Fruit fly (Drosophila melanogaster) whole organism, prepupa: ENCODE results near the gene Syn.

Experiments
- Blimp-1 ChIP-seq: fragments of 200-800 bp; sonication (Bioruptor generic); optimal IDR thresholded peaks from 3 replicates; lab custom pipeline; 2017; ENCODE audit warnings: missing biosample characterization, missing genetic modification characterization, mild to moderate bottlenecking, moderate library complexity, missing genetic modification reagents
- CG10669 ChIP-seq: fragments of 200-800 bp; sonication (Bioruptor generic); optimal IDR thresholded peaks from 3 replicates; lab custom pipeline; 2018; ENCODE audit warnings: missing biosample characterization, mild to moderate bottlenecking, missing genetic modification characterization, moderate library complexity
- CG11294 ChIP-seq: fragments of 200-800 bp; sonication (Bioruptor generic); IDR thresholded peaks from 2 replicates; pipeline ENCODE4 v1.3.6; 2022; ENCODE audit warnings: missing biosample characterization, missing genetic modification characterization
- CG16779 ChIP-seq: fragments of 200-800 bp; sonication (Bioruptor generic); optimal IDR thresholded peaks from 3 replicates; lab custom pipeline; 2017; ENCODE audit warnings: missing biosample characterization, mild to moderate bottlenecking, missing genetic modification characterization
- CG3032 ChIP-seq: fragments of 200-800 bp; optimal IDR thresholded peaks from 2 replicates; lab custom pipeline; 2019; ENCODE audit warnings: missing biosample characterization, mild to moderate bottlenecking, missing genetic modification characterization, moderate library complexity
- CG31627 ChIP-seq: fragments of 200-800 bp; sonication (Bioruptor generic); optimal IDR thresholded peaks from 3 replicates; lab custom pipeline; 2016; ENCODE audit warnings: missing biosample characterization, missing genetic modification characterization
- CG32006 ChIP-seq: fragments of 200-800 bp; sonication (Bioruptor generic); optimal IDR thresholded peaks from 3 replicates; lab custom pipeline; 2017; ENCODE audit warnings: missing biosample characterization, mild to moderate bottlenecking, missing genetic modification characterization
- CG34406 ChIP-seq: fragments of 200-800 bp; sonication (Bioruptor generic); optimal IDR thresholded peaks from 3 replicates; lab custom pipeline; 2016; ENCODE audit warnings: missing biosample characterization, missing genetic modification characterization
- CG6163 ChIP-seq: fragments of 200-800 bp; sonication (Bioruptor generic); IDR thresholded peaks from 3 replicates; pipeline ENCODE4 v1.3.6; 2022; ENCODE audit warnings: missing biosample characterization, missing genetic modification characterization
- CG6276 ChIP-seq: fragments of 200-800 bp; sonication (Bioruptor generic); optimal IDR thresholded peaks from 2 replicates; lab custom pipeline; 2017; ENCODE audit warnings: missing biosample characterization, mild to moderate bottlenecking, missing genetic modification characterization
- CG6808 ChIP-seq: fragments of 200-800 bp; sonication (Bioruptor generic); optimal IDR thresholded peaks from 3 replicates; lab custom pipeline; 2017; ENCODE audit warnings: missing biosample characterization, missing genetic modification characterization, mild to moderate bottlenecking, moderate library complexity, missing genetic modification reagents
- CG6854 ChIP-seq: fragments of 200-800 bp; sonication (Bioruptor generic); optimal IDR thresholded peaks from 2 replicates; lab custom pipeline; 2017; ENCODE audit warnings: missing biosample characterization, mild to moderate bottlenecking, missing genetic modification characterization
- CG7368 ChIP-seq: fragments of 200-800 bp; sonication (Bioruptor generic); optimal IDR thresholded peaks from 3 replicates; lab custom pipeline; 2016; ENCODE audit warnings: missing biosample characterization, missing genetic modification characterization
- CG8119 ChIP-seq: fragments of 200-800 bp; sonication (Bioruptor generic); IDR thresholded peaks from 3 replicates; pipeline ENCODE4 v1.3.6; 2022; ENCODE audit warnings: missing biosample characterization, missing genetic modification characterization
- Eip78C ChIP-seq: fragments of 200-800 bp; sonication (Bioruptor generic); peaks from one replicate; lab custom pipeline; 2016; ENCODE audit warnings: missing biosample characterization, missing genetic modification characterization
- Ets96B ChIP-seq: fragments of 200-800 bp; optimal IDR thresholded peaks from 2 replicates; lab custom pipeline; 2019; ENCODE audit warnings: missing biosample characterization, mild to moderate bottlenecking, missing genetic modification characterization, moderate library complexity
- Hr38 ChIP-seq: sonication (Bioruptor generic); optimal IDR thresholded peaks from 2 replicates; lab custom pipeline; 2016; ENCODE audit warnings: missing biosample characterization, missing genetic modification characterization
- Hr4 ChIP-seq: fragments of 200-800 bp; sonication (Bioruptor generic); optimal IDR thresholded peaks from 3 replicates; lab custom pipeline; 2016; ENCODE audit warnings: missing biosample characterization, missing genetic modification characterization
- Smox ChIP-seq: fragments of 200-800 bp; sonication (Bioruptor generic); optimal IDR thresholded peaks from 3 replicates; lab custom pipeline; 2016; ENCODE audit warnings: missing biosample characterization, missing genetic modification characterization
- Sox102F ChIP-seq: fragments of 200-800 bp; sonication (Bioruptor generic); optimal IDR thresholded peaks from 2 replicates; lab custom pipeline; 2016; ENCODE audit warnings: missing biosample characterization, mild to moderate bottlenecking, missing genetic modification characterization
- Sox14 ChIP-seq: fragments of 200-800 bp; sonication (Bioruptor generic); optimal IDR thresholded peaks from 3 replicates; lab custom pipeline; 2016; ENCODE audit warnings: missing biosample characterization, missing genetic modification characterization
- Sox15 ChIP-seq: fragments of 200-800 bp; sonication (Bioruptor generic); optimal IDR thresholded peaks from 3 replicates; lab custom pipeline; 2016; ENCODE audit warnings: missing biosample characterization, missing genetic modification characterization
- cyc ChIP-seq: fragments of 200-800 bp; sonication (Bioruptor generic); optimal IDR thresholded peaks from 3 replicates; lab custom pipeline; 2016; ENCODE audit warnings: missing biosample characterization, missing genetic modification characterization
- dac ChIP-seq: fragments of 200-800 bp; sonication (Bioruptor generic); optimal IDR thresholded peaks from 2 replicates; lab custom pipeline; 2017; ENCODE audit warnings: missing biosample characterization, mild to moderate bottlenecking, missing genetic modification characterization
- eg ChIP-seq: fragments of 200-800 bp; sonication (Bioruptor generic); IDR thresholded peaks from 3 replicates; pipeline ENCODE4 v1.3.6; 2022; ENCODE audit warnings: missing biosample characterization, missing genetic modification characterization
- esn ChIP-seq: fragments of 200-800 bp; sonication (Bioruptor generic); optimal IDR thresholded peaks from 2 replicates; lab custom pipeline; 2016; ENCODE audit warnings: missing biosample characterization, mild to moderate bottlenecking, missing genetic modification characterization, moderate library complexity
- fd59A ChIP-seq: fragments of 200-800 bp; sonication (Bioruptor generic); optimal IDR thresholded peaks from 2 replicates; lab custom pipeline; 2017; ENCODE audit warnings: missing biosample characterization, mild to moderate bottlenecking, missing genetic modification characterization, missing genetic modification reagents
- fd85E ChIP-seq: fragments of 200-800 bp; sonication (Bioruptor generic); optimal IDR thresholded peaks from 3 replicates; lab custom pipeline; 2016; ENCODE audit warnings: missing biosample characterization, missing genetic modification characterization
- fkh ChIP-seq: fragments of 200-800 bp; sonication (Bioruptor generic); optimal IDR thresholded peaks from 3 replicates; lab custom pipeline; 2017; ENCODE audit warnings: missing biosample characterization, mild to moderate bottlenecking, missing genetic modification characterization, moderate library complexity
- lz ChIP-seq: fragments of 200-800 bp; sonication (Bioruptor generic); optimal IDR thresholded peaks from 3 replicates; lab custom pipeline; 2016; ENCODE audit warnings: missing biosample characterization, missing genetic modification characterization
- net ChIP-seq: fragments of 200-800 bp; sonication (Bioruptor generic); optimal IDR thresholded peaks from 3 replicates; lab custom pipeline; 2016; ENCODE audit warnings: missing biosample characterization, missing genetic modification characterization
- pdm3 ChIP-seq: fragments of 200-800 bp; sonication (Bioruptor generic); optimal IDR thresholded peaks from 3 replicates; lab custom pipeline; 2016; ENCODE audit warnings: missing biosample characterization, missing genetic modification characterization
- salr ChIP-seq, 2 experiments: fragments of 200-800 bp; sonication (Bioruptor generic); optimal IDR thresholded peaks; 3 replicates each; lab custom pipeline; 2016 to 2018; ENCODE audit warnings: missing biosample characterization in 2 of 2, missing genetic modification characterization in 2 of 2, mild to moderate bottlenecking in 1 of 2
- spab ChIP-seq: fragments of 200-800 bp; sonication (Bioruptor generic); optimal IDR thresholded peaks from 2 replicates; lab custom pipeline; 2017; ENCODE audit warnings: missing biosample characterization, mild to moderate bottlenecking, missing genetic modification characterization, missing genetic modification reagents
- ss ChIP-seq, 2 experiments: fragments of 200-800 bp; sonication (Bioruptor generic); optimal IDR thresholded peaks; 2 replicates in 1 of 2; 3 replicates in 1 of 2; lab custom pipeline; 2017 to 2018; ENCODE audit warnings: mild to moderate bottlenecking in 2 of 2, missing biosample characterization in 2 of 2, missing genetic modification characterization in 2 of 2, moderate library complexity in 1 of 2
- svp ChIP-seq: fragments of 200-800 bp; sonication (Bioruptor generic); peaks from one replicate; lab custom pipeline; 2016; ENCODE audit warnings: missing biosample characterization, missing genetic modification characterization
- topi ChIP-seq: fragments of 200-800 bp; sonication (Bioruptor generic); optimal IDR thresholded peaks from 3 replicates; lab custom pipeline; 2016; ENCODE audit warnings: missing biosample characterization, missing genetic modification characterization
- vri ChIP-seq: fragments of 200-800 bp; sonication (Bioruptor generic); optimal IDR thresholded peaks from 3 replicates; lab custom pipeline; 2016; ENCODE audit warnings: missing biosample characterization, mild to moderate bottlenecking, missing genetic modification characterization

The Syn gene

dm6 chr3R:10263972-10264536, 73.6 kb downstream of the Syn start, which contains the start of gene Nuak (continued):
- no peak for TF ChIP-seq CG8119 (GFP tag; lab: Robert Waterston, UW)
- no peak for TF ChIP-seq eg (GFP tag; lab: Robert Waterston, UW)
- TF ChIP-seq fd59A (GFP tag; lab: Kevin White, UChicago): peak; percentile 29
- TF ChIP-seq pdm3 (GFP tag; lab: Kevin White, UChicago): peak; percentile 91
- TF ChIP-seq CG31627 (GFP tag; lab: Kevin White, UChicago): peak; percentile 96
- peak; percentile 90 for TF ChIP-seq Sox15 (GFP tag; lab: Kevin White, UChicago)
- TF ChIP-seq salr (GFP tag; optimal IDR thresholded peaks at IDR 0.05; lab: Kevin White, UChicago): peak; percentile 51 to 78
- TF ChIP-seq topi (GFP tag; lab: Kevin White, UChicago): peak; percentile 90
- peak; percentile 91 for TF ChIP-seq Hr4 (GFP tag; lab: Kevin White, UChicago)
- peak; percentile 69 for TF ChIP-seq CG6854 (GFP tag; lab: Kevin White, UChicago)
- TF ChIP-seq CG6808 (GFP tag; lab: Kevin White, UChicago): peak; percentile 16
- peak; percentile 31 to 64 for TF ChIP-seq ss (GFP tag; optimal IDR thresholded peaks at IDR 0.05; lab: Kevin White, UChicago)
- peak; percentile 63 for TF ChIP-seq CG10669 (GFP tag; lab: Kevin White, UChicago)
- TF ChIP-seq fd85E (GFP tag; lab: Kevin White, UChicago): peak; percentile 13
- peak; percentile 65 for TF ChIP-seq Ets96B (tag; lab: Kevin White, UChicago)
- TF ChIP-seq CG34406: peak; percentile 67
- TF ChIP-seq CG7368 (GFP tag; lab: Kevin White, UChicago): peak; percentile 88
- peak; percentile 63 for TF ChIP-seq fkh (GFP tag; lab: Kevin White, UChicago)
- peak; percentile 91 for TF ChIP-seq lz (GFP tag; lab: Kevin White, UChicago)
- peak; percentile 90 for TF ChIP-seq Sox14 (GFP tag; lab: Kevin White, UChicago)
- peak; percentile 56 for TF ChIP-seq CG16779
- peak; percentile 88 for TF ChIP-seq CG3032
- TF ChIP-seq esn: peak; percentile 87
- TF ChIP-seq CG11294 (GFP tag; lab: Robert Waterston, UW): no peak
- peak; percentile 78 for TF ChIP-seq net
- TF ChIP-seq cyc (GFP tag; lab: Kevin White, UChicago): peak; percentile 93
- peak; percentile 93 for TF ChIP-seq CG6276 (GFP tag; lab: Kevin White, UChicago)
- peak; percentile 62 for TF ChIP-seq Hr38 (GFP tag; lab: Kevin White, UChicago)
- no peak for TF ChIP-seq CG6163 (GFP tag; lab: Robert Waterston, UW)
- peak; percentile 59 for TF ChIP-seq dac
- TF ChIP-seq Smox (GFP tag; lab: Kevin White, UChicago): peak; percentile 86
- TF ChIP-seq CG32006: peak; percentile 77
- peak; percentile 96 for TF ChIP-seq svp (GFP tag; lab: Kevin White, UChicago)
- TF ChIP-seq spab (GFP tag; lab: Kevin White, UChicago): no peak
- peak; percentile 77 for TF ChIP-seq Sox102F (GFP tag; lab: Kevin White, UChicago)

- TF ChIP-seq CG3032 (no peak), CG8119 (GFP tag; lab: Robert Waterston, UW) (no peak), vri (peak; percentile 9), Blimp-1 (GFP tag; lab: Kevin White, UChicago) (peak; percentile 59), Eip78C (GFP tag; lab: Kevin White, UChicago) (peak; percentile 65), fkh (GFP tag; lab: Kevin White, UChicago) (peak; percentile 63), Ets96B (tag; lab: Kevin White, UChicago) (no peak)
Measured at dm6 chr3R:10264601-10265421, 74.3 kb downstream of the Syn start.
